Worm (Caenorhabditis elegans): ENCODE measurements around the gene faxc-1.

Gene faxc-1

DNA sequence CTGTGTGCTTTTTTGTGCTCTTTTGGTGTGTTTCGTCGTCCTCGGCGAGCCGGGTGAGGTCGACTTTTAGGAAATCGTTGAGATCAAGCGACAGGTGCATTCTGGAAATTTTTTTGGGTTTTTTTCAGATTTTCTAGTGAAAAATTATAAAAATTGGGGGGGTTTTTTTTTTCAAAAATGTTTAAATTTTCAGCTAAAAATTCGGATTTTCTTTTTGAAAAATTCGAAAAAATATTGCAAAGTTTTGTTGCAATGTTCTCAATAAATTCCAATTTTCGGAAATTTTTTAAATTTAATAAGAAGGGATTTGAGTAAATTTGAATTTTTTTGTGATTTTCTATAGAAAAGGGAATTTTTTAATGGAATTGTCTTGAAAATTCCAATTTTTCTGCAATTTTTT lies 11.0 kb downstream of the faxc-1 start, which contains the start of gene Y57A10A.27:
TSS of gene Y57A10A.27 (minus strand) at position 101 of the 400 bp plus-strand sequence.
- TF ChIP-seq lsy-2 (tag; optimal IDR thresholded peaks at IDR 0.05) (no peak), unc-98 (GFP tag; IDR thresholded peaks at IDR 0.05) (no peak), ceh-63 (GFP tag; optimal IDR thresholded peaks at IDR 0.05) (no peak), ets-5 (GFP tag; IDR thresholded peaks at IDR 0.05) (no peak), nhr-76 (tag; optimal IDR thresholded peaks at IDR 0.05) (no peak), blmp-1 (tag; optimal IDR thresholded peaks at IDR 0.05) (no peak), fkh-4 (tag; optimal IDR thresholded peaks at IDR 0.05; ENCODE audit: borderline replicate concordance) (no peak), efl-3 (GFP tag; optimal IDR thresholded peaks at IDR 0.05) (no peak), ztf-4 (tag; optimal IDR thresholded peaks at IDR 0.05) (no peak), tlp-1 (tag; optimal IDR thresholded peaks at IDR 0.05) (no peak), nhr-84 (tag; optimal IDR thresholded peaks at IDR 0.05) (no peak), snpc-4 (tag; optimal IDR thresholded peaks at IDR 0.05) (no peak), pag-3 (tag; optimal IDR thresholded peaks at IDR 0.05; ENCODE audit: borderline replicate concordance, insufficient read depth) (no peak), mab-9 (GFP tag; IDR thresholded peaks at IDR 0.05) (no peak), C04F5.9 (tag; optimal IDR thresholded peaks at IDR 0.05) (no peak), nhr-47 (tag; optimal IDR thresholded peaks at IDR 0.05) (no peak), unc-30 (tag; optimal IDR thresholded peaks at IDR 0.05) (no peak), ama-1 (optimal IDR thresholded peaks at IDR 0.05) (no peak)

DNA sequence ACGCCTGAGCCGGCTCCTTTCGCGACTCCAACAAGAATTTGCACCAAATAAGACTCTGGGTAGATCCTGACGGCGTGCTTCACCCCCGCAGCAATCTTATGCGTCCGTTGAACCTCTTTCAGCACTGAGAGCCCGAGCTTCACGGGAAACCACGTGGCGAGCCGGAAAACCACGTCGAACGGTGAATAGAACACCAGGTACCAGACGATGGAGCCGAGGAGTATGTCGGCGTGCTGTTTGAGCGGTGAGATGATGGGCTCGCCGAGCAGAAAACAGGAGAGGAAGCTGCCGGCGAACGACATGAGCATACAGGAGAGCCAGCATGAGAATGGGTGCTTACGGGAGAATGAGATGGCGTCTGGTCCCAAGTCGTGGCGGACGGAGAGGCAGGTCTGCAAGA lies 14.6 kb downstream of the faxc-1 start:
- TF ChIP-seq unc-62 (GFP tag; optimal IDR thresholded peaks at IDR 0.05) (no peak), fkh-4 (tag; optimal IDR thresholded peaks at IDR 0.05; ENCODE audit: borderline replicate concordance) (no peak), hlh-4 (tag; optimal IDR thresholded peaks at IDR 0.05) (no peak), nhr-84 (tag; optimal IDR thresholded peaks at IDR 0.05) (no peak), jun-1 (tag; optimal IDR thresholded peaks at IDR 0.05) (no peak), unc-86 (tag; optimal IDR thresholded peaks at IDR 0.05) (no peak), nhr-71 (tag; optimal IDR thresholded peaks at IDR 0.05) (no peak)

DNA sequence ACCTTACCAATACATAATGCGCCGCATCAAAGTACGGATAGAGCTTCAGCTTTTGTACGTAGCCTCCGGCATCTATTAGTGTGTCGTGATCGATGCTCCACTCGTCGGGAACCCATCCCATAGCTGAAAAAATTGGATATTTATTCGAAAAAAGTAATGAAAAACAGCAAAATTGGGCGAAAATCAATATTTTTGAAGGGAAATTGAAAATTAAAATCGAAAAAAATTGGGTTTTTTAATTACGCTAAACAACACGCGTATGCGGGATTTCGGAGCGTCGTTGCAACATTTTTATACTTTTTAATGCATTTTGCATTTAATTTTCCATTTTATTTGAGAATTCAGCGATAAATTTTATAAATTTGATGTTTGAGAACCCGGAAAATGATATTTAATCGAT lies 15.3 kb downstream of the faxc-1 start, which contains the start of the genes tric-1B.2 and Y57A10A.29:
TSS of gene tric-1B.2 (minus strand) at position 129 of the 400 bp plus-strand sequence.
TSS of gene Y57A10A.29 (plus strand) at position 303 of the 400 bp plus-strand sequence.
- TF ChIP-seq efl-1 (optimal IDR thresholded peaks at IDR 0.05) (peak; percentile 10 to 13), efl-1 (GFP tag; optimal IDR thresholded peaks at IDR 0.05 in 1 of 2) (peak; percentile 23 to 29), lsy-2 (tag; optimal IDR thresholded peaks at IDR 0.05) (peak in 1 of 2 experiments; percentile 37), lin-35 (GFP tag; optimal IDR thresholded peaks at IDR 0.05) (peak in 1 of 2 experiments; percentile 21), snpc-4 (tag; optimal IDR thresholded peaks at IDR 0.05) (no peak), dpl-1 (GFP tag; optimal IDR thresholded peaks at IDR 0.05) (peak in 1 of 3 experiments; percentile 32)

DNA sequence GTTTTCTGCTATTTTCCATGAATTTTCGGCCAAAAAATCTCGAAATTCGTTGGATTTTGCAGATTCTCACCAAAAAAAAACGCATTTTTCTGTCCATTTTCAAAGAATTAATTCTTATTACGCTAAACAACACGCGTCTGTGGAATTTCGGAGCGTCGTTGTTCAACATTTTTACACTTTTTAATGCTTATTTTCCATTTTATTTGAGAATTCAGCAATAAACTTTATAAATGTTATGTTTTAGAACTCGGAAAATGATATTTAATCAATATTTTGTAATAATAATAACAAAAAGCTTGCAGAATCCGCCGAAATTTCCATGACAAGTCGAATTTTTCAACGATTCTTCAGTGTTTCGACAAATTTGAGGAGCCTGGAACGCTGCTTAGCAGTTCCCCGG lies 16.4 kb downstream of the faxc-1 start, which contains the start of gene ife-5:
TSS of gene ife-5 (plus strand) at position 301 of the 400 bp plus-strand sequence.
- no peak for TF ChIP-seq pag-3 (tag; optimal IDR thresholded peaks at IDR 0.05; ENCODE audit: borderline replicate concordance, insufficient read depth)
- TF ChIP-seq lin-39 (tag; optimal IDR thresholded peaks at IDR 0.05), result no peak
- no peak for TF ChIP-seq zag-1 (tag; optimal IDR thresholded peaks at IDR 0.05)
- TF ChIP-seq isw-1 (GFP tag; IDR thresholded peaks at IDR 0.05), result no peak
- no peak for TF ChIP-seq unc-98 (GFP tag; IDR thresholded peaks at IDR 0.05)
- TF ChIP-seq lin-13 (GFP tag; optimal IDR thresholded peaks at IDR 0.05), result no peak
- TF ChIP-seq nhr-11 (tag; optimal IDR thresholded peaks at IDR 0.05), result no peak
- no peak for TF ChIP-seq vab-15 (tag; optimal IDR thresholded peaks at IDR 0.05)
- no peak for TF ChIP-seq unc-86 (tag; optimal IDR thresholded peaks at IDR 0.05)
- no peak for TF ChIP-seq nhr-90 (tag; optimal IDR thresholded peaks at IDR 0.05; ENCODE audit: poor library complexity)
- TF ChIP-seq nhr-237 (tag; optimal IDR thresholded peaks at IDR 0.05), result no peak

DNA sequence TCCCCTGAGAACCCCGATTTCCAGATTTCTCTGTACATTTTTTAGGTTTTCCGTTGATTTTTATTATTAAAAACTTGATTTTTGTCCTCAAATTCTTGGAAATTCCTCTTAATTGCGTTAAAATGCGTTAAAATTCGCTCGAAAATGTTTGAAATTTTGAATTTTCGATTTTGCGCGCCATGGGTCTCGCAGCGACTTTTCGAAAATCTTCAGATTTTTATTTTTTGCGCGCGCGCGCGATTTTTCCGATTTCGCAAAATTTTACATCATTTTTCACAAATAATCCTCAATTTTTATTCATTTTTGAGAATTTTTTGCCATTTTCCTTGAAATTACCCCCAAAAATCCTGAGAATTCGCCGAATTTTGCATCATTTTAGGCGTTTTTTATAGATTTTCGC lies 20.1 kb downstream of the faxc-1 start:
- TF ChIP-seq dsc-1 (tag; optimal IDR thresholded peaks at IDR 0.05) (no peak), dpl-1 (GFP tag; optimal IDR thresholded peaks at IDR 0.05) (peak in 1 of 3 experiments; percentile 20), rnt-1 (tag; optimal IDR thresholded peaks at IDR 0.05) (no peak), efl-1 (optimal IDR thresholded peaks at IDR 0.05) (peak in 1 of 2 experiments; percentile 59), efl-1 (GFP tag; optimal IDR thresholded peaks at IDR 0.05 in 1 of 2) (no peak), snpc-4 (tag; optimal IDR thresholded peaks at IDR 0.05) (no peak)

Data from whole organism, L1 larva.